Worm (Caenorhabditis elegans) whole organism, L1 larva: ENCODE measurements around the gene R11G1.11.

Experiments
- F16B12.6 ChIP-seq: fragments of 150-350 bp; optimal IDR thresholded peaks from 2 replicates; lab custom pipeline; 2014; ENCODE audit warnings: missing biosample characterization, missing genetic modification characterization
- ceh-82 ChIP-seq, 3 experiments: fragments of 150-350 bp in 1 of 3; sonication (generic microtip) in 2 of 3; optimal IDR thresholded peaks; 2 replicates each; lab custom pipeline; 2014 to 2017; ENCODE audit warnings: missing biosample characterization in 3 of 3, missing genetic modification characterization in 3 of 3
- egl-27 ChIP-seq, 2 experiments: fragments of 150-350 bp in 1 of 2; sonication (generic microtip); optimal IDR thresholded peaks; 3 replicates each; lab custom pipeline; 2017 to 2018; ENCODE audit warnings: missing biosample characterization in 2 of 2, missing genetic modification characterization in 2 of 2, missing genetic modification reagents in 2 of 2
- lin-13 ChIP-seq: fragments of 150-350 bp; optimal IDR thresholded peaks from 2 replicates; lab custom pipeline; 2014; ENCODE audit warnings: missing biosample characterization, missing genetic modification reagents, missing genetic modification characterization
- mdl-1 ChIP-seq, 2 experiments: fragments of 150-350 bp; optimal IDR thresholded peaks; 2 replicates each; lab custom pipeline; 2014 to 2017; ENCODE audit warnings: missing biosample characterization in 2 of 2, missing genetic modification characterization in 2 of 2, inconsistent platforms in 1 of 2
- nhr-11 ChIP-seq: fragments of 150-350 bp; optimal IDR thresholded peaks from 2 replicates; lab custom pipeline; 2014; ENCODE audit warnings: missing biosample characterization, missing genetic modification characterization
- nhr-85 ChIP-seq: sonication (generic microtip); peaks from one replicate; lab custom pipeline; 2016; ENCODE audit warnings: missing genetic modification characterization, inconsistent platforms, missing compliant biosample characterization
- skn-1 ChIP-seq: fragments of 150-350 bp; optimal IDR thresholded peaks from 2 replicates; lab custom pipeline; 2014; ENCODE audit warnings: missing biosample characterization, missing genetic modification characterization

DNA sequence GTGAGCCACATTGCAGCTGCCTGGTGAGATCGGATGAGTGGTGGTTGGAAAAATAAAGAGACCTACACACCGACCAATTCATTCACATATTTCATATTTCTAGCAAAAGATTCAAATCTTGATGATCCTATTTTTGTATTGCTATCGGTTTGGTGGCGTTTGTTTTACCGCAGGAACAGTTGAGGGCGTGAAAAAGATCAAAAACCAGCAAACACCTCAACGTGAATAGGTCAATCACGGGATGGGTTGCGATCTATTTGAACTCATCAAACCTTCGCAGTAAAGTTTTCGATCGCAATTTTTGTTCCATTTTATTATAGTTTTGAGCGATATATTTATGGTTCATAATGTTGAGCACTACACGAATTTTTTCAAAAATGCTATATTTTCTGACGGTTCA, 47.1 kb downstream of the R11G1.11 start:
- no peak for TF ChIP-seq F16B12.6 (tag; lab: Kevin White, UChicago)
- TF ChIP-seq mdl-1 (tag; optimal IDR thresholded peaks at IDR 0.05; lab: Kevin White, UChicago): no peak
- TF ChIP-seq ceh-82 (tag; optimal IDR thresholded peaks at IDR 0.05; lab: Kevin White, UChicago): no peak
- TF ChIP-seq nhr-11: no peak
- no peak for TF ChIP-seq egl-27 (tag; optimal IDR thresholded peaks at IDR 0.05; lab: Kevin White, UChicago)
- TF ChIP-seq skn-1 (tag; lab: Kevin White, UChicago): no peak
- TF ChIP-seq nhr-85 (tag; lab: Kevin White, UChicago): no peak
- TF ChIP-seq lin-13 (GFP tag; lab: Kevin White, UChicago): no peak
